Fruit fly (Drosophila melanogaster): Measurements from ENCODE around the gene CG17560.

DNA sequence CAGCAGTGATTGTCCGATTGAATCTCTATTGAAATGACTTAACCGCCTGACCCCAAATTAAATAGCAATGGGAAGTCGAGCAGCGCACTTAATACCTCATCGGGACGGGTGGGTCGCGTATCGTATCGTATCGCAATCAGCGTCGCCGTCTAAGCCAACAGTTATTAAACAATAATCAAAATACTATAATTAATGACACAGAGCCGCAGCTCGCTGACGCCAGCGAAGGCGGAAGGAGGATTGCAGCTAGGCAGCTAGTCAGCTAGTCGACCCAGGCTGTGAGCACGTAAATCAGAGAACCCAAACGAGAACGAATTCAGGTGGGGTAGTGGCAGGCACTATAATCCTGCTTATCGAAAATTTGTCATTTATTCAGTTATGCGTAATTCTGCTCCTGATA is 8.8 kb upstream of the CG17560 start, which contains the start of gene NPF:
- TF ChIP-seq sug (tag; optimal IDR thresholded peaks at IDR 0.05) = no peak
- no peak for TF ChIP-seq CG7839 (tag; optimal IDR thresholded peaks at IDR 0.05)
- no peak for TF ChIP-seq Max (GFP tag; optimal IDR thresholded peaks at IDR 0.05)
